Worm (Caenorhabditis elegans): ENCODE data around the gene R148.3.

DNA sequence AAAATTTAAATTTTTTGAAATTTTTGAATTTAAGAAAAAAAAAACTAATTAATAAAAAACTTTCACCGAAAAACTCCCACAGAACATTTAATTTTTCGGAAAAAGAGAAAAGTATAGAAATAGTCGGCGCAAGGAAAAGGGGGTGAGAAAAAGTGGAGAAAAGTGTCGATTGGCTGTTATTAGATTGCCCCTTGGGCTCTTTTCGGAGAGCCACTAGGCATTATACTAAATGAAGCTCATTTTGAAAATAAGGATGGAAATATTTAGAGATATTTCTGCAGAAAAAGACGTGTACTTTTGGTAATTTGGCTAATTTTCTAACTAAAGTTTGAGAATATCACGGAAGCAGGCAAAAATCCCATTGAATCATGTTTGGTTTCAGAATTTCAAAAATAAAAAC, 49.0 kb downstream of the R148.3 start:
- TF ChIP-seq nhr-237 (tag; optimal IDR thresholded peaks at IDR 0.05) (no peak), lin-39 (tag; optimal IDR thresholded peaks at IDR 0.05) (no peak), nhr-6 (tag; optimal IDR thresholded peaks at IDR 0.05) (no peak), alr-1 (tag; optimal IDR thresholded peaks at IDR 0.05) (no peak)

Measured in whole organism, L2 larva.